Fruit fly (Drosophila melanogaster): Measurements from ENCODE around the gene CG3308.
A peak's percentile ranks its signal among the peaks of the same experiment; 100 is the strongest.

CG3308 gene

DNA sequence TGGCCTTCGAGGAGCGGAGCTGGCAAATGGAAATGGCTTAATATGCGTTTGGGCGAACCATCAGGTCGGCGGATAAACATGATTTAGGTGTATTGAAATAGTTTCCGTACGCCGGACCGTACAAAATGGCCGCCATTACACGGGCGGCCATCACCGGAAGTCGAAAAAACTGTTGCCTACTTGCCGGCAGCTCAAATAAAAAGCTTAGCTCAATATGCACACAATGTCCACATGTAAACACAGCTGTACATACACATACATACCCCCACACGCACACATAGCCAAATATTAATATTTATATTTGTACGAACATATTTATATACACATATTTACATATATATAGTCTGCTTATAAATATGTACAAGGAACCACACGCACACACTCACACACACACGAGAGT lies 10.4 kb downstream of the CG3308 start (continued):
- peak; percentile 40 for TF ChIP-seq Fer3 (tag; optimal IDR thresholded peaks at IDR 0.05)
- TF ChIP-seq Dek (tag; optimal IDR thresholded peaks at IDR 0.05) = no peak
- peak; percentile 14 for TF ChIP-seq Camta (GFP tag; optimal IDR thresholded peaks at IDR 0.05)
- TF ChIP-seq sr (GFP tag; IDR thresholded peaks at IDR 0.05) = peak; percentile 60; the same call in 1 of the 3 replicates
- TF ChIP-seq ewg (GFP tag; optimal IDR thresholded peaks at IDR 0.05) = peak; percentile 29
- no peak for TF ChIP-seq yki (optimal IDR thresholded peaks at IDR 0.05)
- no peak for TF ChIP-seq CG15269 (tag; optimal IDR thresholded peaks at IDR 0.05)
- no peak for TF ChIP-seq tx (GFP tag; optimal IDR thresholded peaks at IDR 0.05)
- TF ChIP-seq Atf-2 (GFP tag; optimal IDR thresholded peaks at IDR 0.05) = no peak
- no peak; the same call in 1 of the 2 replicates for TF ChIP-seq CG3847 (GFP tag; IDR thresholded peaks at IDR 0.05)
- no peak for TF ChIP-seq pb (GFP tag; optimal IDR thresholded peaks at IDR 0.05)
- TF ChIP-seq CG1603 (tag; optimal IDR thresholded peaks at IDR 0.05) = peak; percentile 44
- TF ChIP-seq CG30020 (tag; optimal IDR thresholded peaks at IDR 0.05) = no peak
- no peak for TF ChIP-seq Hand (GFP tag; optimal IDR thresholded peaks at IDR 0.05)
- 0 out of 2 replicates have a peak, but pooled peaks have one; percentile 44 for TF ChIP-seq CG17328 (GFP tag; IDR thresholded peaks at IDR 0.05)
- no peak for TF ChIP-seq CG6654 (GFP tag; optimal IDR thresholded peaks at IDR 0.05)
- TF ChIP-seq mam (GFP tag; optimal IDR thresholded peaks at IDR 0.05) = no peak
- no peak for TF ChIP-seq CG4424 (GFP tag; optimal IDR thresholded peaks at IDR 0.05)
- no peak for TF ChIP-seq br (optimal IDR thresholded peaks at IDR 0.05)
- TF ChIP-seq Gug (GFP tag; IDR thresholded peaks at IDR 0.05) = no peak
- no peak for TF ChIP-seq usp (GFP tag; optimal IDR thresholded peaks at IDR 0.05)
- peak; percentile 43 for TF ChIP-seq CG10209 (GFP tag; optimal IDR thresholded peaks at IDR 0.05)
- no peak for TF ChIP-seq CG10462 (GFP tag; optimal IDR thresholded peaks at IDR 0.05)
- no peak for TF ChIP-seq CG6683 (GFP tag; optimal IDR thresholded peaks at IDR 0.05)
- no peak for TF ChIP-seq da (GFP tag; optimal IDR thresholded peaks at IDR 0.05)
- TF ChIP-seq fd64A (GFP tag; optimal IDR thresholded peaks at IDR 0.05) = peak; percentile 31
- peak; percentile 35; the same call in 1 of the 2 replicates for TF ChIP-seq CG43689 (GFP tag; IDR thresholded peaks at IDR 0.05)
- TF ChIP-seq CG17802 (tag; optimal IDR thresholded peaks at IDR 0.05) = peak; percentile 5
- TF ChIP-seq ftz-f1 (GFP tag; optimal IDR thresholded peaks at IDR 0.05) = no peak
- peak; percentile 45 for TF ChIP-seq CG17385 (GFP tag; optimal IDR thresholded peaks at IDR 0.05)
- TF ChIP-seq CG13296 (GFP tag; optimal IDR thresholded peaks at IDR 0.05) = peak; percentile 7
- no peak for TF ChIP-seq fu2 (GFP tag; optimal IDR thresholded peaks at IDR 0.05)
- TF ChIP-seq Ada2b (GFP tag; IDR thresholded peaks at IDR 0.05) = peak; percentile 37; the same call in 1 of the 2 replicates
- no peak for TF ChIP-seq tup (GFP tag; optimal IDR thresholded peaks at IDR 0.05)
- TF ChIP-seq dimm (GFP tag; IDR thresholded peaks at IDR 0.05) = no peak
- TF ChIP-seq Doc3 (GFP tag; IDR thresholded peaks at IDR 0.05; ENCODE audit: partially characterized antibody) = no peak
- no peak for TF ChIP-seq prd (optimal IDR thresholded peaks at IDR 0.05)
- TF ChIP-seq prd (GFP tag; IDR thresholded peaks at IDR 0.05) = peak; percentile 25; the same call in 1 of the 3 replicates
- no peak for TF ChIP-seq croc (GFP tag; conservative IDR thresholded peaks at IDR 0.05)
- TF ChIP-seq CG3726 (GFP tag; IDR thresholded peaks at IDR 0.05) = 0 out of 3 replicates have a peak, but pooled peaks have one; percentile 34
- no peak for TF ChIP-seq Scr (GFP tag; IDR thresholded peaks at IDR 0.05; ENCODE audit: partially characterized antibody)
- TF ChIP-seq Hsf (GFP tag; optimal IDR thresholded peaks at IDR 0.05) = no peak
- TF ChIP-seq gcm2 (GFP tag; optimal IDR thresholded peaks at IDR 0.05) = no peak
- TF ChIP-seq CG8765 (GFP tag; IDR thresholded peaks at IDR 0.05) = no peak
- TF ChIP-seq CG7357 (GFP tag; IDR thresholded peaks at IDR 0.05) = no peak
- TF ChIP-seq CG1233 (GFP tag; optimal IDR thresholded peaks at IDR 0.05) = peak; percentile 42
- no peak for TF ChIP-seq CG13287 (GFP tag; IDR thresholded peaks at IDR 0.05; ENCODE audit: partially characterized antibody)
- TF ChIP-seq shn (GFP tag; optimal IDR thresholded peaks at IDR 0.05) = no peak
- TF ChIP-seq danr (GFP tag; IDR thresholded peaks at IDR 0.05) = no peak
- no peak for TF ChIP-seq dm (GFP tag; optimal IDR thresholded peaks at IDR 0.05)
- no peak for TF ChIP-seq Taf1 (GFP tag; IDR thresholded peaks at IDR 0.05)
- peak; percentile 4 for TF ChIP-seq CG2712 (tag; optimal IDR thresholded peaks at IDR 0.05)
- no peak for TF ChIP-seq CG7963 (GFP tag; IDR thresholded peaks at IDR 0.05; ENCODE audit: partially characterized antibody)
